Worm (Caenorhabditis elegans) whole organism, late embryonic: ENCODE results near the gene R160.14.

ENCODE experiments used
- F13H6.1 ChIP-seq: sonication (generic microtip); optimal IDR thresholded peaks from 2 replicates; lab custom pipeline; 2016; ENCODE audit warnings: missing genetic modification characterization, missing compliant biosample characterization
- ahr-1 ChIP-seq: sonication (generic microtip); optimal IDR thresholded peaks from 2 replicates; lab custom pipeline; 2016; ENCODE audit warnings: missing genetic modification characterization, missing compliant biosample characterization
- ceh-14 ChIP-seq: sonication (generic microtip); optimal IDR thresholded peaks from 2 replicates; lab custom pipeline; 2016; ENCODE audit warnings: missing genotype, missing genetic modification characterization, missing compliant biosample characterization
- ceh-18 ChIP-seq: sonication (generic microtip); optimal IDR thresholded peaks from 2 replicates; lab custom pipeline; 2016; ENCODE audit warnings: missing genetic modification characterization, missing compliant biosample characterization
- ceh-19 ChIP-seq: fragments of 200-800 bp; sonication (Bioruptor generic); optimal IDR thresholded peaks from 2 replicates; lab custom pipeline; 2018; ENCODE audit warnings: mild to moderate bottlenecking, missing genetic modification characterization, missing compliant biosample characterization
- ceh-2 ChIP-seq: sonication (generic microtip); optimal IDR thresholded peaks from 2 replicates; lab custom pipeline; 2016; ENCODE audit warnings: missing genotype, missing genetic modification characterization, missing compliant biosample characterization
- ceh-24 ChIP-seq: sonication (generic microtip); optimal IDR thresholded peaks from 2 replicates; lab custom pipeline; 2016; ENCODE audit warnings: mild to moderate bottlenecking, missing genetic modification characterization, missing compliant biosample characterization
- ceh-30 ChIP-seq: fragments of 150-350 bp; optimal IDR thresholded peaks from 2 replicates; lab custom pipeline; 2014; ENCODE audit warnings: missing biosample characterization, missing genetic modification characterization
- ceh-31 ChIP-seq: sonication (generic microtip); optimal IDR thresholded peaks from 2 replicates; lab custom pipeline; 2016; ENCODE audit warnings: missing genetic modification characterization, missing compliant biosample characterization
- ceh-34 ChIP-seq: sonication (generic microtip); optimal IDR thresholded peaks from 2 replicates; lab custom pipeline; 2016; ENCODE audit warnings: mild to moderate bottlenecking, missing genetic modification characterization, missing compliant biosample characterization
- ceh-45 ChIP-seq: fragments of 200-800 bp; sonication (Bioruptor generic); IDR thresholded peaks from 2 replicates; pipeline ENCODE4 v1.3.6; 2022; ENCODE audit warnings: missing genetic modification reagents, missing genetic modification characterization, missing compliant biosample characterization
- che-1 ChIP-seq: sonication (generic microtip); optimal IDR thresholded peaks from 2 replicates; lab custom pipeline; 2016; ENCODE audit warnings: mild to moderate bottlenecking, missing genetic modification characterization, missing compliant biosample characterization
- dve-1 ChIP-seq: sonication (generic microtip); optimal IDR thresholded peaks from 2 replicates; lab custom pipeline; 2017; ENCODE audit warnings: antibody characterized with exemption, mild to moderate bottlenecking, missing genetic modification characterization, missing compliant biosample characterization
- elt-2 ChIP-seq: sonication (generic microtip); optimal IDR thresholded peaks from 2 replicates; lab custom pipeline; 2016; ENCODE audit warnings: missing genetic modification reagents, missing genetic modification characterization, missing compliant biosample characterization
- elt-4 ChIP-seq: sonication (generic microtip); optimal IDR thresholded peaks from 2 replicates; lab custom pipeline; 2016; ENCODE audit warnings: missing genetic modification characterization, missing compliant biosample characterization
- ets-4 ChIP-seq: sonication (generic microtip); optimal IDR thresholded peaks from 2 replicates; lab custom pipeline; 2016; ENCODE audit warnings: missing genetic modification characterization, missing compliant biosample characterization
- eyg-1 ChIP-seq: sonication (generic microtip); optimal IDR thresholded peaks from 2 replicates; lab custom pipeline; 2016; ENCODE audit warnings: missing genotype, missing genetic modification characterization, missing compliant biosample characterization
- fax-1 ChIP-seq: sonication (generic microtip); optimal IDR thresholded peaks from 2 replicates; lab custom pipeline; 2016; ENCODE audit warnings: missing genotype, missing genetic modification characterization, missing compliant biosample characterization
- fkh-10 ChIP-seq: fragments of 150-350 bp; optimal IDR thresholded peaks from 2 replicates; lab custom pipeline; 2014; ENCODE audit warnings: missing biosample characterization, missing genetic modification reagents, missing genetic modification characterization
- hlh-30 ChIP-seq: sonication (generic microtip); optimal IDR thresholded peaks from 2 replicates; lab custom pipeline; 2017; ENCODE audit warnings: antibody characterized with exemption, missing genetic modification characterization, missing compliant biosample characterization; ENCODE audit not compliant: insufficient read depth
- hlh-8 ChIP-seq: sonication (generic microtip); optimal IDR thresholded peaks from 2 replicates; lab custom pipeline; 2016; ENCODE audit warnings: missing genotype, missing genetic modification characterization, missing compliant biosample characterization
- madf-2 ChIP-seq: sonication (generic microtip); optimal IDR thresholded peaks from 2 replicates; lab custom pipeline; 2017; ENCODE audit warnings: missing genetic modification characterization, missing compliant biosample characterization
- mec-3 ChIP-seq: sonication (generic microtip); optimal IDR thresholded peaks from 2 replicates; lab custom pipeline; 2016; ENCODE audit warnings: borderline replicate concordance, missing genetic modification characterization, missing compliant biosample characterization
- nfya-1 ChIP-seq: sonication (generic microtip); optimal IDR thresholded peaks from 2 replicates; lab custom pipeline; 2017; ENCODE audit warnings: missing genetic modification characterization, mild to moderate bottlenecking, missing compliant biosample characterization, antibody characterized with exemption, moderate library complexity
- nhr-11 ChIP-seq: fragments of 150-350 bp; optimal IDR thresholded peaks from 2 replicates; lab custom pipeline; 2014; ENCODE audit warnings: missing biosample characterization, missing genetic modification characterization
- npax-4 ChIP-seq: sonication (generic microtip); optimal IDR thresholded peaks from 2 replicates; lab custom pipeline; 2016; ENCODE audit warnings: missing genetic modification characterization, missing compliant biosample characterization
- odd-2 ChIP-seq: sonication (generic microtip); optimal IDR thresholded peaks from 2 replicates; lab custom pipeline; 2017; ENCODE audit warnings: antibody characterized with exemption, mild to moderate bottlenecking, missing genetic modification characterization, missing compliant biosample characterization
- pag-3 ChIP-seq: sonication (generic microtip); optimal IDR thresholded peaks from 2 replicates; lab custom pipeline; 2016; ENCODE audit warnings: missing compliant biosample characterization, missing genetic modification characterization, borderline replicate concordance
- pax-1 ChIP-seq: fragments of 150-350 bp; optimal IDR thresholded peaks from 2 replicates; lab custom pipeline; 2014; ENCODE audit warnings: missing biosample characterization, missing genetic modification characterization
- pqm-1 ChIP-seq: sonication (generic microtip); optimal IDR thresholded peaks from 2 replicates; lab custom pipeline; 2016; ENCODE audit warnings: missing genetic modification characterization, missing compliant biosample characterization
- pros-1 ChIP-seq: fragments of 150-350 bp; optimal IDR thresholded peaks from 2 replicates; lab custom pipeline; 2014; ENCODE audit warnings: missing biosample characterization, missing genetic modification reagents, missing genetic modification characterization
- ref-2 ChIP-seq: sonication (generic microtip); optimal IDR thresholded peaks from 2 replicates; lab custom pipeline; 2016; ENCODE audit warnings: missing genetic modification characterization, missing compliant biosample characterization
- rnt-1 ChIP-seq: sonication (generic microtip); optimal IDR thresholded peaks from 2 replicates; lab custom pipeline; 2016; ENCODE audit warnings: missing genetic modification characterization, missing compliant biosample characterization
- sdc-2 ChIP-seq: sonication (generic microtip); optimal IDR thresholded peaks from 2 replicates; lab custom pipeline; 2016; ENCODE audit warnings: missing genotype, missing genetic modification characterization, missing compliant biosample characterization
- sox-4 ChIP-seq: sonication (generic microtip); optimal IDR thresholded peaks from 2 replicates; lab custom pipeline; 2017; ENCODE audit warnings: mild to moderate bottlenecking, missing genetic modification characterization, inconsistent platforms, missing compliant biosample characterization
- syd-9 ChIP-seq: sonication (generic microtip); optimal IDR thresholded peaks from 2 replicates; lab custom pipeline; 2016; ENCODE audit warnings: mild to moderate bottlenecking, missing genetic modification characterization, moderate library complexity, missing compliant biosample characterization
- tbx-2 ChIP-seq: sonication (generic microtip); optimal IDR thresholded peaks from 2 replicates; lab custom pipeline; 2016; ENCODE audit warnings: missing genetic modification characterization, missing compliant biosample characterization
- tbx-7 ChIP-seq: sonication (generic microtip); optimal IDR thresholded peaks from 2 replicates; lab custom pipeline; 2016; ENCODE audit warnings: missing genotype, missing genetic modification characterization, missing compliant biosample characterization
- unc-3 ChIP-seq, 2 experiments: fragments of 200-800 bp in 1 of 2; sonication (Bioruptor generic) in 1 of 2; sonication (generic microtip) in 1 of 2; conservative IDR thresholded peaks in 1 of 2; optimal IDR thresholded peaks in 1 of 2; 2 replicates each; pipeline versions ENCODE4 v1.3.6 to Lab custom; 2016 to 2022; ENCODE audit warnings: missing compliant biosample characterization in 2 of 2, missing genetic modification characterization in 2 of 2, missing genetic modification reagents in 1 of 2
- unc-42 ChIP-seq: sonication (generic microtip); optimal IDR thresholded peaks from 2 replicates; lab custom pipeline; 2016; ENCODE audit warnings: missing genotype, missing genetic modification characterization, missing compliant biosample characterization
- unc-55 ChIP-seq: sonication (generic microtip); optimal IDR thresholded peaks from 2 replicates; lab custom pipeline; 2017; ENCODE audit warnings: missing biosample characterization, missing genetic modification reagents, missing genetic modification characterization
- unc-86 ChIP-seq: sonication (generic microtip); optimal IDR thresholded peaks from 2 replicates; lab custom pipeline; 2016; ENCODE audit warnings: missing genetic modification characterization, missing compliant biosample characterization
- ztf-16 ChIP-seq: sonication (generic microtip); optimal IDR thresholded peaks from 2 replicates; lab custom pipeline; 2017; ENCODE audit warnings: missing genetic modification characterization, missing compliant biosample characterization

Gene R160.14

DNA sequence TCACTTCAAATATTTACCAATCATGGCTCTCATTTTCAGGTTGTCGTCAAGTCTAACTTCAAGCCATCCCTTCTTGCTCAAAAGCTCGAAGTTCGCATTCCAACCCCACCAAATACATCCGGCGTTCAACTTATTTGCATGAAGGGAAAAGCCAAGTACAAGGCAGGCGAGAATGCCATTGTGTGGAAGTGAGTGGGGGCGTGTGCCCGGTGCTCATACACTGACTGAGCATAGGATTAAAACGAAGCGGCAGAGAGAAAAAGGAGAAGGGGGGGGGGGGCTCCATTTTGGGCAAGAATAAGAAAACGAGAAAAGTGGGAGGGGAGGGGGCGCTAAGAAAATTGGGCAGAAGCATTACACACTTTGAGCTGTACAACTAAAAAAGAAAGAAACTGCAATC lies 19.8 kb upstream of the R160.14 start:
- TF ChIP-seq ceh-45 (GFP tag; lab: Robert Waterston, UW): no peak
- no peak for TF ChIP-seq nhr-11 (tag; lab: Kevin White, UChicago)
- no peak for TF ChIP-seq ceh-24 (tag; lab: Kevin White, UChicago)
- no peak for TF ChIP-seq elt-4 (tag; lab: Kevin White, UChicago)
- no peak for TF ChIP-seq madf-2 (tag; lab: Kevin White, UChicago)
- TF ChIP-seq odd-2 (tag; lab: Kevin White, UChicago): no peak
- TF ChIP-seq eyg-1 (tag; lab: Kevin White, UChicago): no peak
- no peak for TF ChIP-seq ceh-30 (tag; lab: Kevin White, UChicago)
- TF ChIP-seq ahr-1 (tag; lab: Kevin White, UChicago): no peak
- no peak for TF ChIP-seq ref-2 (tag; lab: Kevin White, UChicago)
- TF ChIP-seq mec-3 (tag; lab: Kevin White, UChicago): no peak
- no peak for TF ChIP-seq pqm-1
- TF ChIP-seq pros-1: no peak
- TF ChIP-seq pax-1: no peak

DNA sequence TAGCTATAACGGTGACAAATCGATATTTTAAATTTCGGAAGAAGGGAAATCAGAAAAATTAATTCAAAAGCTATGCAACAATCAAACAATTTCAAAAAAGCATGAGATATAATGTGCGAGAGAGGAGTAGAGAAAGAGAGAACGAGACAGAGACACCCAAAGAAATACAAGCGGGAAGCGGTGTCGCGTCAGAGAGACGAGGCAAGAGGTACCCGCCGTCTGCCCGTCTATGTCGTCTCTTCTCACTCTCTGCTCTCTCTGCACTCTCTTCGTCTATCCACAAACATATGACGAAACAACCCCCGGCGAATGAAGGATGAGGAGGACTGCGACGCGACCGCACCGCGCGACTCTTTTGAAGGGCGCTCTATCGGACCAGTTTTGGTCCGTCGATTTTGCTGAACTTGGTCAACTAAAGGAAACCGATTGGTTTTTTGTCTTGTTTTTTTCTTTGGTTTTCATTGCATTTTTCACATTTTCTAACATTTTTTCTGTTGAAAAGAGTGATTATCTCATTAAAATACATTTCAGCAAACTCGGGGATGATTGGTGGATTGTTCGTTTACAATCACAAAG lies 17.0 kb upstream of the R160.14 start, which contains the start of gene dpy-23:
Gene dpy-23, plus strand, starts transcription at position 526 of the 576 bp plus-strand sequence.
- peak; percentile 90 for TF ChIP-seq unc-55 (GFP tag; lab: Kevin White, UChicago)
- TF ChIP-seq unc-42: peak; percentile 86
- no peak for TF ChIP-seq ceh-19
- TF ChIP-seq ets-4 (tag; lab: Kevin White, UChicago): peak; percentile 51
- TF ChIP-seq ztf-16: peak; percentile 45
- peak; percentile 3 for TF ChIP-seq unc-86 (tag; lab: Kevin White, UChicago)
- TF ChIP-seq F13H6.1 (tag; lab: Kevin White, UChicago): peak; percentile 67
- TF ChIP-seq fax-1 (tag; lab: Kevin White, UChicago): peak; percentile 2
- no peak for TF ChIP-seq nhr-11 (tag; lab: Kevin White, UChicago)
- peak; percentile 94 for TF ChIP-seq ceh-18 (tag; lab: Kevin White, UChicago)
- no peak for TF ChIP-seq odd-2 (tag; lab: Kevin White, UChicago)
- peak; percentile 90 for TF ChIP-seq pros-1
- TF ChIP-seq fkh-10: no peak
- peak; percentile 97 for TF ChIP-seq madf-2 (tag; lab: Kevin White, UChicago)
- no peak for TF ChIP-seq elt-4 (tag; lab: Kevin White, UChicago)
- TF ChIP-seq ceh-34 (tag; lab: Kevin White, UChicago): peak; percentile 90
- peak; percentile 62 for TF ChIP-seq pax-1
- no peak for TF ChIP-seq eyg-1 (tag; lab: Kevin White, UChicago)
- TF ChIP-seq pag-3 (tag; lab: Kevin White, UChicago): no peak
- TF ChIP-seq ceh-2 (tag; lab: Kevin White, UChicago): peak; percentile 15
- no peak for TF ChIP-seq sox-4 (tag; lab: Kevin White, UChicago)
- TF ChIP-seq nfya-1 (tag; lab: Kevin White, UChicago): peak; percentile 97
- peak; percentile 94 for TF ChIP-seq sdc-2 (tag; lab: Kevin White, UChicago)
- peak; percentile 40 for TF ChIP-seq hlh-8 (tag; lab: Kevin White, UChicago)
- peak; percentile 93 for TF ChIP-seq hlh-30
- peak; percentile 86 for TF ChIP-seq tbx-2 (tag; lab: Kevin White, UChicago)
- peak; percentile 43 for TF ChIP-seq ceh-30 (tag; lab: Kevin White, UChicago)
- peak; percentile 66 for TF ChIP-seq syd-9 (tag; lab: Kevin White, UChicago)
- peak; percentile 32 for TF ChIP-seq pqm-1
- TF ChIP-seq ceh-31 (tag; lab: Kevin White, UChicago): peak; percentile 93
- TF ChIP-seq unc-3 (GFP tag; conservative IDR thresholded peaks at IDR 0.05; lab: Robert Waterston, UW): no peak
- peak; percentile 7 for TF ChIP-seq unc-3 (tag; optimal IDR thresholded peaks at IDR 0.05; lab: Kevin White, UChicago)
- peak; percentile 71 for TF ChIP-seq elt-2 (tag; lab: Kevin White, UChicago)
- no peak for TF ChIP-seq npax-4 (tag; lab: Kevin White, UChicago)
- peak; percentile 65 for TF ChIP-seq ceh-14 (tag; lab: Kevin White, UChicago)
- TF ChIP-seq tbx-7 (tag; lab: Kevin White, UChicago): no peak
- peak; percentile 82 for TF ChIP-seq dve-1 (tag; lab: Kevin White, UChicago)
- no peak for TF ChIP-seq ceh-45 (GFP tag; lab: Robert Waterston, UW)
- peak; percentile 87 for TF ChIP-seq rnt-1
- TF ChIP-seq ref-2 (tag; lab: Kevin White, UChicago): peak; percentile 74
- TF ChIP-seq che-1 (tag; lab: Kevin White, UChicago): peak; percentile 3
